Fruit fly (Drosophila melanogaster): Measurements from ENCODE around the gene Jhbp12.

Gene Jhbp12

dm6 chr3R:24550802-24551391 is 26.3 kb downstream of the Jhbp12 start:
- TF ChIP-seq usp (GFP tag; optimal IDR thresholded peaks at IDR 0.05) (no peak), CrebA (GFP tag; optimal IDR thresholded peaks at IDR 0.05; ENCODE audit: borderline replicate concordance) (no peak), Hr83 (GFP tag; optimal IDR thresholded peaks at IDR 0.05; ENCODE audit: poor library complexity, severe bottlenecking) (no peak), psq (GFP tag; optimal IDR thresholded peaks at IDR 0.05) (no peak), Dif (GFP tag; optimal IDR thresholded peaks at IDR 0.05; ENCODE audit: partially characterized antibody) (no peak)

dm6 chr3R:24555150-24555549 is 30.6 kb downstream of the Jhbp12 start:
- TF ChIP-seq GATAd (GFP tag; optimal IDR thresholded peaks at IDR 0.05) (no peak), h (GFP tag; optimal IDR thresholded peaks at IDR 0.05) (no peak), Dfd (GFP tag; optimal IDR thresholded peaks at IDR 0.05) (no peak), jim (GFP tag; optimal IDR thresholded peaks at IDR 0.05) (no peak), CG9705 (GFP tag; optimal IDR thresholded peaks at IDR 0.05) (no peak), rgr (GFP tag; optimal IDR thresholded peaks at IDR 0.05) (no peak), foxo (GFP tag; optimal IDR thresholded peaks at IDR 0.05) (no peak)

dm6 chr3R:24555932-24556331 is 31.3 kb downstream of the Jhbp12 start:
- TF ChIP-seq rgr (GFP tag; optimal IDR thresholded peaks at IDR 0.05) (no peak), lola (GFP tag; optimal IDR thresholded peaks at IDR 0.05) (no peak), CrebA (GFP tag; optimal IDR thresholded peaks at IDR 0.05; ENCODE audit: borderline replicate concordance) (no peak), Hr83 (GFP tag; optimal IDR thresholded peaks at IDR 0.05; ENCODE audit: poor library complexity, severe bottlenecking) (no peak), h (GFP tag; optimal IDR thresholded peaks at IDR 0.05) (no peak), Hr78 (GFP tag; optimal IDR thresholded peaks at IDR 0.05) (no peak), sage (GFP tag; optimal IDR thresholded peaks at IDR 0.05) (no peak), jim (GFP tag; optimal IDR thresholded peaks at IDR 0.05) (no peak), Dif (GFP tag; optimal IDR thresholded peaks at IDR 0.05; ENCODE audit: partially characterized antibody) (no peak), CG9705 (GFP tag; optimal IDR thresholded peaks at IDR 0.05) (no peak)

- TF ChIP-seq foxo (GFP tag; optimal IDR thresholded peaks at IDR 0.05), result no peak
- TF ChIP-seq dmrt93B (GFP tag; optimal IDR thresholded peaks at IDR 0.05), result no peak
Measured at dm6 chr3R:24556554-24556953, 32.0 kb downstream of the Jhbp12 start.

- peak; percentile 71 for TF ChIP-seq h (GFP tag; optimal IDR thresholded peaks at IDR 0.05)
- no peak for TF ChIP-seq pan (optimal IDR thresholded peaks at IDR 0.05)
- TF ChIP-seq ey (GFP tag; optimal IDR thresholded peaks at IDR 0.05), result peak; percentile 61
- TF ChIP-seq tai (GFP tag; optimal IDR thresholded peaks at IDR 0.05), result peak; percentile 24
- peak; percentile 58 for TF ChIP-seq psq (GFP tag; optimal IDR thresholded peaks at IDR 0.05)
- no peak for TF ChIP-seq sage (GFP tag; optimal IDR thresholded peaks at IDR 0.05)
- peak; percentile 3 for TF ChIP-seq Vsx2 (GFP tag; optimal IDR thresholded peaks at IDR 0.05; ENCODE audit: partially characterized antibody)
- peak; percentile 76 for TF ChIP-seq OdsH (GFP tag; optimal IDR thresholded peaks at IDR 0.05)
- peak; percentile 72 for TF ChIP-seq Hr83 (GFP tag; optimal IDR thresholded peaks at IDR 0.05; ENCODE audit: poor library complexity, severe bottlenecking)
- no peak for TF ChIP-seq fru (GFP tag; optimal IDR thresholded peaks at IDR 0.05)
- peak; percentile 54 for TF ChIP-seq brk (GFP tag; optimal IDR thresholded peaks at IDR 0.05)
- TF ChIP-seq Dfd (GFP tag; optimal IDR thresholded peaks at IDR 0.05), result no peak
- no peak for TF ChIP-seq Hr78 (GFP tag; optimal IDR thresholded peaks at IDR 0.05)
- TF ChIP-seq usp (GFP tag; optimal IDR thresholded peaks at IDR 0.05), result no peak
- TF ChIP-seq dsf (GFP tag; optimal IDR thresholded peaks at IDR 0.05; ENCODE audit: borderline replicate concordance), result no peak
- TF ChIP-seq CrebA (GFP tag; optimal IDR thresholded peaks at IDR 0.05; ENCODE audit: borderline replicate concordance), result no peak
- peak; percentile 45 for TF ChIP-seq HLH106 (tag; optimal IDR thresholded peaks at IDR 0.05)
- TF ChIP-seq Sp1 (GFP tag; optimal IDR thresholded peaks at IDR 0.05), result no peak
- no peak for TF ChIP-seq Rel (GFP tag; optimal IDR thresholded peaks at IDR 0.05)
- TF ChIP-seq Rel (tag; optimal IDR thresholded peaks at IDR 0.05), result peak; percentile 4
- peak; percentile 74 for TF ChIP-seq rgr (GFP tag; optimal IDR thresholded peaks at IDR 0.05)
- TF ChIP-seq dmrt93B (GFP tag; optimal IDR thresholded peaks at IDR 0.05), result peak; percentile 24
- TF ChIP-seq CG9705 (GFP tag; optimal IDR thresholded peaks at IDR 0.05), result no peak
- TF ChIP-seq CG32264 (GFP tag; optimal IDR thresholded peaks at IDR 0.05), result no peak
- no peak for TF ChIP-seq dl (GFP tag; optimal IDR thresholded peaks at IDR 0.05; ENCODE audit: insufficient read depth in 1 of 2, partially characterized antibody in 2 of 2)
- no peak for TF ChIP-seq Abd-B (GFP tag; optimal IDR thresholded peaks at IDR 0.05)
- no peak for TF ChIP-seq jim (GFP tag; optimal IDR thresholded peaks at IDR 0.05)
- TF ChIP-seq woc (GFP tag; optimal IDR thresholded peaks at IDR 0.05), result no peak
- TF ChIP-seq foxo (GFP tag; optimal IDR thresholded peaks at IDR 0.05), result no peak
- TF ChIP-seq Hnf4 (GFP tag; optimal IDR thresholded peaks at IDR 0.05), result peak; percentile 42
- TF ChIP-seq lola (GFP tag; optimal IDR thresholded peaks at IDR 0.05), result no peak
- TF ChIP-seq GATAd (GFP tag; optimal IDR thresholded peaks at IDR 0.05), result no peak
- no peak for TF ChIP-seq Dif (GFP tag; optimal IDR thresholded peaks at IDR 0.05; ENCODE audit: partially characterized antibody)
- no peak for TF ChIP-seq N (GFP tag; optimal IDR thresholded peaks at IDR 0.05)
- TF ChIP-seq Myc (optimal IDR thresholded peaks at IDR 0.05), result peak; percentile 87
- peak; percentile 56 for TF ChIP-seq sv (GFP tag; optimal IDR thresholded peaks at IDR 0.05)
- peak; percentile 54 for TF ChIP-seq br (GFP tag; optimal IDR thresholded peaks at IDR 0.05)
- TF ChIP-seq Jra (GFP tag; optimal IDR thresholded peaks at IDR 0.05), result no peak
Measured at dm6 chr3R:24557020-24557465, 32.4 kb downstream of the Jhbp12 start.

Measured in whole organism, wandering third instar larva.